Worm (Caenorhabditis elegans): ENCODE data around the gene K02C4.2.

DNA sequence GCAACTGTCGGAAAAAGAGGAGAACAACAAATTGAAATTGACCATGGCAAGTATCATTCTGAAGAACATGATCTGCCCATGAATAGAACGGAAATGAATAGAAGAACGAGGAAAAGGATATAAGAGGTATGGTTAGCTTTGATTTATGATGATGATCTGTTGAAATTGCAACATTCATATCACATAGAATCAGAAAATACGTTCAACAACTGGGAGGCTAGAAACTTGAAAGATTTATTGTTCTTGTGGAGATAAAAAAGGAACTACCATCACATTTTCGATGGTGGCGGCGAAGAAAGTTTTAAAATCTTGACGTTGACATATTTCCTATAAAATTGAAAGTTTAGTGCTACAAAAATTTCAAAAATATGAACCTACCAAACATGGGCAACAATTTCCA is 17.7 kb downstream of the K02C4.2 start:
- TF ChIP-seq ceh-82 (tag; optimal IDR thresholded peaks at IDR 0.05) (no peak), ztf-11 (tag; optimal IDR thresholded peaks at IDR 0.05) (no peak), T26A8.4 (GFP tag; IDR thresholded peaks at IDR 0.05) (no peak), nhr-11 (tag; optimal IDR thresholded peaks at IDR 0.05) (no peak), daf-12 (tag; optimal IDR thresholded peaks at IDR 0.05) (no peak), lir-3 (tag; optimal IDR thresholded peaks at IDR 0.05) (no peak), F10B5.3 (tag; optimal IDR thresholded peaks at IDR 0.05) (no peak), nhr-41 (GFP tag; IDR thresholded peaks at IDR 0.05) (no peak), pqm-1 (tag; optimal IDR thresholded peaks at IDR 0.05) (no peak), nhr-76 (tag; optimal IDR thresholded peaks at IDR 0.05) (no peak)
